Fruit fly (Drosophila melanogaster) whole organism, pupa: ENCODE results near the gene CkIIalpha-i3.

Source experiments
- CG13204 ChIP-seq: fragments of 200-800 bp; sonication (Bioruptor generic); optimal IDR thresholded peaks from 2 replicates; lab custom pipeline; 2018; ENCODE audit warnings: missing biosample characterization, mild to moderate bottlenecking, missing genetic modification characterization, moderate library complexity
- CG15710 ChIP-seq: fragments of 200-800 bp; sonication (Bioruptor generic); optimal IDR thresholded peaks from 2 replicates; lab custom pipeline; 2018; ENCODE audit warnings: missing biosample characterization, mild to moderate bottlenecking, missing genetic modification characterization, moderate library complexity
- CG32121 ChIP-seq: fragments of 200-800 bp; sonication (Bioruptor generic); IDR thresholded peaks from 2 replicates; pipeline ENCODE4 v1.3.6; 2022; ENCODE audit warnings: missing biosample characterization, missing genetic modification characterization
- D1 ChIP-seq: fragments of 200-800 bp; sonication (Bioruptor generic); optimal IDR thresholded peaks from 2 replicates; lab custom pipeline; 2018; ENCODE audit warnings: missing biosample characterization, mild to moderate bottlenecking, missing genetic modification characterization, moderate library complexity

- TF ChIP-seq CG13204 (no peak), CG32121 (no peak), CG15710 (tag; lab: Kevin White, UChicago) (no peak), D1 (tag; lab: Kevin White, UChicago) (no peak)
Observed at dm6 chr3L:698748-699367, 11.5 kb downstream of the CkIIalpha-i3 start, which contains the start of gene CG13894.
